Fruit fly (Drosophila melanogaster): ENCODE results near the gene CG7386.

DNA sequence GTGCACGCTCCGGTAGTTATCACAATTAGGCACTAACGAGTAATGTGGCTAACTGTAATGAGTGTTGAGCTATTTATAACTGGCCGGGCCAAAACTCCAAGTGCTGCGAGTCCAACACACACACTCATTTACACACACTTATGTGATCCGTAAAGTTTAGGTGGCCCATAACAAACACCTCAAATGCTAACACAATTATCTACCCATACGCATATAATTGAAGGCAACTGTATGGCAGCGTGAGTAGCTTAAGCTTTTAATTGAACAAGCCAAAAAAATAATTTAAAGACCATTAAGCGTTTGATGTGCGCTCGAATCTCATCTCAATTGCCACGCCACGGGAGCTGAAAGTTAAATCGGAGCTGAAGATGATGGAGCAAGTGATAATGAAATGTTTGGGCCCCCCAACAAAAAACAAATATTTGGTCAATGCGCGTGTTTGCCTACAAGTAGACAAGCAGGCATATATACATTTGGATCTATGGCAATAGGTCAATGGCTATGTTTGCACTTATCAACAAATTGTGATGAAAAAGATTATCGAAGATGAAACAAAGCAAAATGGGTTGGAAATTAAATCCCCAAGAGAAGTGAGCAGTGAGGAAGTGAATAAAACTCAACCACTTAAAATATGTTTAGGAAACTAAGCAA is 49.5 kb upstream of the CG7386 start, which contains the start of gene Cpr65Av:
- TF ChIP-seq Pif1A (GFP tag; optimal IDR thresholded peaks at IDR 0.05) (no peak), rn (GFP tag; IDR thresholded peaks at IDR 0.05) (no peak), CG12605 (GFP tag; IDR thresholded peaks at IDR 0.05) (no peak), Snoo (tag; optimal IDR thresholded peaks at IDR 0.05) (no peak), CG34367 (tag; optimal IDR thresholded peaks at IDR 0.05) (no peak), CG8159 (tag; optimal IDR thresholded peaks at IDR 0.05) (no peak), CG14655 (GFP tag; optimal IDR thresholded peaks at IDR 0.05) (no peak), EcR (GFP tag; optimal IDR thresholded peaks at IDR 0.05) (no peak), CG9948 (tag; optimal IDR thresholded peaks at IDR 0.05) (no peak), CG17806 (tag; optimal IDR thresholded peaks at IDR 0.05) (no peak), CG32121 (GFP tag; IDR thresholded peaks at IDR 0.05) (no peak), CG15710 (tag; optimal IDR thresholded peaks at IDR 0.05) (no peak)
